ENCODE assay signal across 5 fruit fly cellular contexts in genomic region chr2L:19444734-19445140, dm6.
TF ChIP-seq lines count a peak whose summit lies in the region.

Gene Hs2st (minus strand): TSS chr2L:19444750.

- peak; percentile 28 for TF ChIP-seq CTCF in whole organism, embryonic (GFP tag; optimal IDR thresholded peaks at IDR 0.05; lab: Kevin White, UChicago)

TF ChIP-seq in whole organism, adult, 20 proteins besides CTCF, POLR2A, EP300 and RAD21 (continues in another document):
- peak; percentile 85 for TF ChIP-seq CG33017 (tag; optimal IDR thresholded peaks at IDR 0.05; lab: Kevin White, UChicago)
- peak; percentile 88 for TF ChIP-seq pad (GFP tag; optimal IDR thresholded peaks at IDR 0.05; lab: Kevin White, UChicago)
- TF ChIP-seq Clk (GFP tag; optimal IDR thresholded peaks at IDR 0.05; lab: Kevin White, UChicago), result peak; percentile 96
- TF ChIP-seq CG14711 (tag; optimal IDR thresholded peaks at IDR 0.05; lab: Kevin White, UChicago), result peak; percentile 96
- TF ChIP-seq cic (GFP tag; optimal IDR thresholded peaks at IDR 0.05; lab: Kevin White, UChicago), result peak; percentile 79
- TF ChIP-seq CG1620 (GFP tag; optimal IDR thresholded peaks at IDR 0.05; lab: Kevin White, UChicago), result peak; percentile 98
- TF ChIP-seq Mnt (GFP tag; optimal IDR thresholded peaks at IDR 0.05; lab: Kevin White, UChicago), result peak; percentile 91
- peak; percentile 96 for TF ChIP-seq Hr96 (GFP tag; optimal IDR thresholded peaks at IDR 0.05; lab: Kevin White, UChicago)
- TF ChIP-seq tj (GFP tag; optimal IDR thresholded peaks at IDR 0.05; lab: Kevin White, UChicago), result peak; percentile 94
- peak; percentile 95 for TF ChIP-seq CG12768 (GFP tag; optimal IDR thresholded peaks at IDR 0.05; lab: Kevin White, UChicago)
- no peak for TF ChIP-seq kay (GFP tag; lab: Kevin White, UChicago; ENCODE audit: borderline replicate concordance)
- no peak for TF ChIP-seq cnc (optimal IDR thresholded peaks at IDR 0.05; lab: Kevin White, UChicago)
- peak; percentile 92 for TF ChIP-seq ovo (GFP tag; optimal IDR thresholded peaks at IDR 0.05; lab: Kevin White, UChicago)
- peak; percentile 91 for TF ChIP-seq bab1 (GFP tag; optimal IDR thresholded peaks at IDR 0.05; lab: Kevin White, UChicago)
- peak; percentile 92 for TF ChIP-seq CG7101 (tag; optimal IDR thresholded peaks at IDR 0.05; lab: Kevin White, UChicago)
- TF ChIP-seq CG7045 (GFP tag; optimal IDR thresholded peaks at IDR 0.05; lab: Kevin White, UChicago), result peak; percentile 90
- TF ChIP-seq CG11617 (GFP tag; optimal IDR thresholded peaks at IDR 0.05; lab: Kevin White, UChicago), result peak; percentile 95
- TF ChIP-seq CG5204 (GFP tag; optimal IDR thresholded peaks at IDR 0.05; lab: Kevin White, UChicago), result peak; percentile 96

TF ChIP-seq in whole organism, embryonic, 481 proteins besides CTCF, POLR2A, EP300 and RAD21 (continues in another document):
- TF ChIP-seq CG43689 (GFP tag; IDR thresholded peaks at IDR 0.05; lab: Robert Waterston, UW) (peak; percentile 67), CG6175 (GFP tag; IDR thresholded peaks at IDR 0.05; lab: Robert Waterston, UW) (peak; percentile 88), CG9215 (GFP tag; IDR thresholded peaks at IDR 0.05; lab: Robert Waterston, UW) (peak; percentile 96), dm (GFP tag; optimal IDR thresholded peaks at IDR 0.05; lab: Kevin White, UChicago) (peak; percentile 89), lola (GFP tag; optimal IDR thresholded peaks at IDR 0.05; lab: Kevin White, UChicago) (peak in 1 of 3 experiments; percentile 88), CG6791 (GFP tag; IDR thresholded peaks at IDR 0.05; lab: Robert Waterston, UW; ENCODE audit: partially characterized antibody) (no peak), CG7786 (GFP tag; optimal IDR thresholded peaks at IDR 0.05; lab: Kevin White, UChicago) (peak; percentile 96), bigmax (GFP tag; optimal IDR thresholded peaks at IDR 0.05; lab: Kevin White, UChicago) (peak; percentile 89), vnd (GFP tag; IDR thresholded peaks at IDR 0.05; lab: Robert Waterston, UW; ENCODE audit: partially characterized antibody) (peak; percentile 24; the same call in 1 of the 3 replicates), CG17385 (GFP tag; optimal IDR thresholded peaks at IDR 0.05; lab: Kevin White, UChicago) (peak; percentile 82), CG11696 (GFP tag; IDR thresholded peaks at IDR 0.05; lab: Robert Waterston, UW) (peak; percentile 55), CG4854 (GFP tag; optimal IDR thresholded peaks at IDR 0.05; lab: Kevin White, UChicago) (peak; percentile 88), sima (GFP tag; optimal IDR thresholded peaks at IDR 0.05; lab: Kevin White, UChicago) (peak; percentile 79), H15 (GFP tag; IDR thresholded peaks at IDR 0.05; lab: Robert Waterston, UW) (peak; percentile 92), CG18011 (GFP tag; optimal IDR thresholded peaks at IDR 0.05; lab: Kevin White, UChicago) (peak; percentile 86), CG4360 (GFP tag; IDR thresholded peaks at IDR 0.05; lab: Robert Waterston, UW) (no peak), danr (GFP tag; IDR thresholded peaks at IDR 0.05; lab: Robert Waterston, UW) (peak; percentile 89), Hr3 (GFP tag; optimal IDR thresholded peaks at IDR 0.05; lab: Kevin White, UChicago) (peak; percentile 97)

TF ChIP-seq in whole organism, prepupa, 60 proteins besides CTCF, POLR2A, EP300 and RAD21 (continues in another document):
- TF ChIP-seq dsx (GFP tag; optimal IDR thresholded peaks at IDR 0.05; lab: Kevin White, UChicago; ENCODE audit: poor library complexity, severe bottlenecking), result peak; percentile 75
- TF ChIP-seq CG34406 (GFP tag; optimal IDR thresholded peaks at IDR 0.05; lab: Kevin White, UChicago), result peak; percentile 86
- peak; percentile 86 for TF ChIP-seq eg (GFP tag; IDR thresholded peaks at IDR 0.05; lab: Robert Waterston, UW)
- TF ChIP-seq CG8119 (GFP tag; IDR thresholded peaks at IDR 0.05; lab: Robert Waterston, UW), result peak; percentile 77; the same call in 2 of the 3 replicates
- peak; percentile 97 for TF ChIP-seq Eip78C (GFP tag; lab: Kevin White, UChicago)
- TF ChIP-seq achi (GFP tag; optimal IDR thresholded peaks at IDR 0.05; lab: Kevin White, UChicago), result peak; percentile 92
- peak; percentile 88 for TF ChIP-seq CG6163 (GFP tag; IDR thresholded peaks at IDR 0.05; lab: Robert Waterston, UW)
- peak; percentile 72 for TF ChIP-seq fd85E (GFP tag; optimal IDR thresholded peaks at IDR 0.05; lab: Kevin White, UChicago)
- TF ChIP-seq esn (GFP tag; optimal IDR thresholded peaks at IDR 0.05; lab: Kevin White, UChicago), result peak; percentile 95
- peak; percentile 81 for TF ChIP-seq CG4318 (GFP tag; optimal IDR thresholded peaks at IDR 0.05; lab: Kevin White, UChicago)
- peak; percentile 96 for TF ChIP-seq OdsH (GFP tag; optimal IDR thresholded peaks at IDR 0.05; lab: Kevin White, UChicago)
- TF ChIP-seq ss (GFP tag; optimal IDR thresholded peaks at IDR 0.05; lab: Kevin White, UChicago), result peak; percentile 67 to 84
- peak; percentile 81 for TF ChIP-seq CG10669 (GFP tag; optimal IDR thresholded peaks at IDR 0.05; lab: Kevin White, UChicago)
- TF ChIP-seq CG16779 (tag; optimal IDR thresholded peaks at IDR 0.05; lab: Kevin White, UChicago), result peak; percentile 64
- TF ChIP-seq Ets21C (GFP tag; optimal IDR thresholded peaks at IDR 0.05; lab: Kevin White, UChicago), result peak; percentile 95
- TF ChIP-seq CG6854 (GFP tag; optimal IDR thresholded peaks at IDR 0.05; lab: Kevin White, UChicago), result peak; percentile 46
- TF ChIP-seq CG15336 (GFP tag; IDR thresholded peaks at IDR 0.05; lab: Robert Waterston, UW), result peak; percentile 79
- TF ChIP-seq Hr39 (GFP tag; optimal IDR thresholded peaks at IDR 0.05; lab: Kevin White, UChicago), result peak; percentile 97
- peak; percentile 71; the same call in 1 of the 2 replicates for TF ChIP-seq CG11294 (GFP tag; IDR thresholded peaks at IDR 0.05; lab: Robert Waterston, UW)

TF ChIP-seq in whole organism, pupa, 21 proteins besides CTCF, POLR2A, EP300 and RAD21:
- TF ChIP-seq CG4496 (GFP tag; IDR thresholded peaks at IDR 0.05; lab: Robert Waterston, UW) (peak; percentile 85), CG8159 (tag; optimal IDR thresholded peaks at IDR 0.05; lab: Kevin White, UChicago) (peak; percentile 85), CG14655 (GFP tag; optimal IDR thresholded peaks at IDR 0.05; lab: Kevin White, UChicago) (no peak), rn (GFP tag; IDR thresholded peaks at IDR 0.05; lab: Robert Waterston, UW) (peak; percentile 85), CG32121 (GFP tag; IDR thresholded peaks at IDR 0.05; lab: Robert Waterston, UW) (peak; percentile 90), Snoo (tag; optimal IDR thresholded peaks at IDR 0.05; lab: Kevin White, UChicago) (peak; percentile 87), Ets98B (GFP tag; IDR thresholded peaks at IDR 0.05; lab: Robert Waterston, UW) (peak; percentile 79), EcR (GFP tag; optimal IDR thresholded peaks at IDR 0.05; lab: Kevin White, UChicago) (peak; percentile 58), CG9948 (tag; optimal IDR thresholded peaks at IDR 0.05; lab: Kevin White, UChicago) (peak; percentile 82), CG15710 (tag; optimal IDR thresholded peaks at IDR 0.05; lab: Kevin White, UChicago) (peak; percentile 89), CG8301 (tag; optimal IDR thresholded peaks at IDR 0.05; lab: Kevin White, UChicago) (peak; percentile 82), CG12605 (GFP tag; IDR thresholded peaks at IDR 0.05; lab: Robert Waterston, UW) (peak; percentile 64), gl (tag; optimal IDR thresholded peaks at IDR 0.05; lab: Kevin White, UChicago) (peak; percentile 71), CG17806 (tag; optimal IDR thresholded peaks at IDR 0.05; lab: Kevin White, UChicago) (peak; percentile 82), CG10348 (GFP tag; IDR thresholded peaks at IDR 0.05; lab: Robert Waterston, UW) (0 out of 2 replicates have a peak, but pooled peaks have one; percentile 36), CG34367 (tag; optimal IDR thresholded peaks at IDR 0.05; lab: Kevin White, UChicago) (peak; percentile 84), Pif1B (GFP tag; optimal IDR thresholded peaks at IDR 0.05; lab: Kevin White, UChicago) (no peak), CG13204 (GFP tag; optimal IDR thresholded peaks at IDR 0.05; lab: Kevin White, UChicago) (no peak), Pif1A (GFP tag; optimal IDR thresholded peaks at IDR 0.05; lab: Kevin White, UChicago) (no peak), fd96Ca (GFP tag; IDR thresholded peaks at IDR 0.05; lab: Robert Waterston, UW) (peak; percentile 94), D1 (tag; optimal IDR thresholded peaks at IDR 0.05; lab: Kevin White, UChicago) (no peak)

TF ChIP-seq in whole organism, wandering third instar larva, 38 proteins besides CTCF, POLR2A, EP300 and RAD21 (continues in another document):
- TF ChIP-seq CG9705 (GFP tag; optimal IDR thresholded peaks at IDR 0.05; lab: Kevin White, UChicago), result peak; percentile 94
- no peak for TF ChIP-seq sage (GFP tag; optimal IDR thresholded peaks at IDR 0.05; lab: Kevin White, UChicago)
- TF ChIP-seq jim (GFP tag; optimal IDR thresholded peaks at IDR 0.05; lab: Kevin White, UChicago), result peak; percentile 88
- TF ChIP-seq CG32264 (GFP tag; optimal IDR thresholded peaks at IDR 0.05; lab: Kevin White, UChicago), result peak; percentile 84
- TF ChIP-seq fru (GFP tag; optimal IDR thresholded peaks at IDR 0.05; lab: Kevin White, UChicago), result peak; percentile 95
- no peak for TF ChIP-seq lola (GFP tag; optimal IDR thresholded peaks at IDR 0.05; lab: Kevin White, UChicago)
- peak; percentile 95 for TF ChIP-seq HLH106 (tag; optimal IDR thresholded peaks at IDR 0.05; lab: Kevin White, UChicago)
- peak; percentile 94 for TF ChIP-seq OdsH (GFP tag; optimal IDR thresholded peaks at IDR 0.05; lab: Kevin White, UChicago)
- TF ChIP-seq Hr78 (GFP tag; optimal IDR thresholded peaks at IDR 0.05; lab: Kevin White, UChicago), result no peak
- TF ChIP-seq N (GFP tag; optimal IDR thresholded peaks at IDR 0.05; lab: Kevin White, UChicago), result no peak
- peak; percentile 73 for TF ChIP-seq Mio (GFP tag; optimal IDR thresholded peaks at IDR 0.05; lab: Kevin White, UChicago)
- no peak for TF ChIP-seq Abd-B (GFP tag; optimal IDR thresholded peaks at IDR 0.05; lab: Kevin White, UChicago)
- no peak for TF ChIP-seq Dfd (GFP tag; optimal IDR thresholded peaks at IDR 0.05; lab: Kevin White, UChicago)
- no peak for TF ChIP-seq brk (GFP tag; optimal IDR thresholded peaks at IDR 0.05; lab: Kevin White, UChicago)
- TF ChIP-seq h (GFP tag; optimal IDR thresholded peaks at IDR 0.05; lab: Kevin White, UChicago), result peak; percentile 96
- TF ChIP-seq usp (GFP tag; optimal IDR thresholded peaks at IDR 0.05; lab: Kevin White, UChicago), result no peak
- TF ChIP-seq dmrt93B (GFP tag; optimal IDR thresholded peaks at IDR 0.05; lab: Kevin White, UChicago), result peak; percentile 94
- TF ChIP-seq rgr (GFP tag; optimal IDR thresholded peaks at IDR 0.05; lab: Kevin White, UChicago), result peak; percentile 96
- TF ChIP-seq br (GFP tag; optimal IDR thresholded peaks at IDR 0.05; lab: Kevin White, UChicago), result peak; percentile 94
- no peak for TF ChIP-seq Vsx2 (GFP tag; optimal IDR thresholded peaks at IDR 0.05; lab: Kevin White, UChicago; ENCODE audit: partially characterized antibody)
- TF ChIP-seq Myc (optimal IDR thresholded peaks at IDR 0.05; lab: Kevin White, UChicago), result peak; percentile 99
- peak; percentile 92 for TF ChIP-seq dsf (GFP tag; optimal IDR thresholded peaks at IDR 0.05; lab: Kevin White, UChicago; ENCODE audit: borderline replicate concordance)
- peak; percentile 57 to 97 for TF ChIP-seq foxo (GFP tag; optimal IDR thresholded peaks at IDR 0.05; lab: Kevin White, UChicago)
